Worm (Caenorhabditis elegans): ENCODE data around the gene ugt-24.

ugt-24 gene

DNA sequence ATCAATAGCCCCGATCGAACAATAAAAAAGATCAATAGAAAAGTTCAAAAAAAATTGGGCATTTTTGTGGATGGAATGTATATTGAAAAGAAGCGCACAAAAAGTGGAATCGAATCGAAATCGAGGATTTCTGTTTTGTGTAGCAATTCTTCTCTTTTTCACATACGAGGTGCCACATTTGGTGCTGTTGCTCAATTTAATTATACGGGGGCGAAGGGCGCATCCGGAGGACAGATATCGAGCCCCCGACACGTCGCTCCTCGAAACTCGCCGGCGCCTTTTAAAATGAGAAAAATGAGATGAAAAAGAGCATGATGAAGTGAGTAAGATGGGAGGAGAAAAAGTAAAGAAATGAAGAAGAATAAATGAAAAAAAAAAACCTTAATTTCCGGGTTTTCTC lies 33.1 kb downstream of the ugt-24 start:
- TF ChIP-seq T23F11.4 (GFP tag; optimal IDR thresholded peaks at IDR 0.05) (no peak), lin-11 (tag; optimal IDR thresholded peaks at IDR 0.05) (no peak), unc-42 (tag; optimal IDR thresholded peaks at IDR 0.05) (peak; percentile 88), madf-2 (tag; optimal IDR thresholded peaks at IDR 0.05) (no peak)

DNA sequence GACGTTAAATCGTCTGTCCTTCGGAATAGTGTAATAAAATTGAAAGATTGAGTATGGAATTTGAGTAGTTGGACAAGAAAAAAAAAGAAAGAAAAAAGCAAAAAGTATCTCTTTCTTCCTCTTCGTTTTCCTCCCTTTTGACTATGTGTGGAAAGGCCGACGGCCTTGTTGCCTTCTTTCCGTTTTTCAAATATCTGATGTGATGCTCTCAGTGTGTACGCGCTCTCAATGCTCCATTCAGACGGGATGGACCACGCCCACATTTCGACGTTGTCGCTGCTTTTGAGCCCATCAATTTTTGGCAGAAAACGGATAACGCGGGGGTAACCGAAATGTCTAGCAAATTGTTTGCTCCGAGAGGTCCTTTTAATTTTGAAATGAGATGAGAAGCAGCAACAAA lies 37.6 kb downstream of the ugt-24 start:
- TF ChIP-seq ceh-48 (tag; optimal IDR thresholded peaks at IDR 0.05) (no peak), pat-9 (tag; optimal IDR thresholded peaks at IDR 0.05) (no peak), hlh-15 (tag; optimal IDR thresholded peaks at IDR 0.05) (no peak), elt-4 (tag; optimal IDR thresholded peaks at IDR 0.05) (no peak), ttx-3 (tag; optimal IDR thresholded peaks at IDR 0.05) (no peak), unc-42 (tag; optimal IDR thresholded peaks at IDR 0.05) (peak; percentile 24)

- TF ChIP-seq dmd-4 (tag; optimal IDR thresholded peaks at IDR 0.05; ENCODE audit: borderline replicate concordance) (no peak), madf-2 (tag; optimal IDR thresholded peaks at IDR 0.05) (no peak), tbx-7 (tag; optimal IDR thresholded peaks at IDR 0.05) (no peak), hlh-30 (tag; optimal IDR thresholded peaks at IDR 0.05; ENCODE audit: insufficient read depth) (no peak), gmeb-2 (tag; optimal IDR thresholded peaks at IDR 0.05) (no peak), Y22D7AL.16 (tag; optimal IDR thresholded peaks at IDR 0.05) (no peak), lin-11 (tag; optimal IDR thresholded peaks at IDR 0.05) (no peak), pag-3 (tag; optimal IDR thresholded peaks at IDR 0.05; ENCODE audit: borderline replicate concordance) (no peak), ahr-1 (tag; optimal IDR thresholded peaks at IDR 0.05) (no peak), ets-4 (tag; optimal IDR thresholded peaks at IDR 0.05) (no peak), ceh-45 (GFP tag; IDR thresholded peaks at IDR 0.05) (no peak), sox-2 (GFP tag; IDR thresholded peaks at IDR 0.05) (no peak), lim-6 (tag; optimal IDR thresholded peaks at IDR 0.05) (no peak), K09A11.1 (tag; optimal IDR thresholded peaks at IDR 0.05; ENCODE audit: insufficient read depth) (no peak), pha-2 (tag; optimal IDR thresholded peaks at IDR 0.05) (no peak), ceh-30 (tag; optimal IDR thresholded peaks at IDR 0.05) (no peak)
Observed at ce11 chrIV:6165787-6166186, 44.7 kb downstream of the ugt-24 start.

DNA sequence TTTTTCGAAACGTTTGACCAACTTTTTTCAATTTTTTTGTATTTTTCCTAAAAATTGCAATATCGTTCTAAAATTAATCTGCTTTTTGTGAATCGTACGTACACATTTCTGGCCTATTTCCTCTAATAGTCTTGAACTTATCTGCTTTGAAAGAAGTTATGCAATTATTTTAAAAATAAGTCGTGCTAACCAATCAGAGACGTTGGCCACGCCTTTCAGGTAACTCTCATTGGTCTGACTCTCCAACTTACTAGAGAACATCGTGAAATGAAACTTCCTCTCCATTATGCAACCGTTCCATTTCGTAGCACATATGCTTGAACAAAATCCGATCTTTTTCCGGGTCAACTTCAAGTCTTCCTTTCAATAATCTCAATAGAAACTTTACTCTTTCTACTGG lies 50.9 kb downstream of the ugt-24 start:
- TF ChIP-seq pag-3 (tag; optimal IDR thresholded peaks at IDR 0.05; ENCODE audit: borderline replicate concordance): no peak
- no peak for TF ChIP-seq npax-4 (tag; optimal IDR thresholded peaks at IDR 0.05)
- peak; percentile 63 for TF ChIP-seq nfya-1 (tag; optimal IDR thresholded peaks at IDR 0.05)

DNA sequence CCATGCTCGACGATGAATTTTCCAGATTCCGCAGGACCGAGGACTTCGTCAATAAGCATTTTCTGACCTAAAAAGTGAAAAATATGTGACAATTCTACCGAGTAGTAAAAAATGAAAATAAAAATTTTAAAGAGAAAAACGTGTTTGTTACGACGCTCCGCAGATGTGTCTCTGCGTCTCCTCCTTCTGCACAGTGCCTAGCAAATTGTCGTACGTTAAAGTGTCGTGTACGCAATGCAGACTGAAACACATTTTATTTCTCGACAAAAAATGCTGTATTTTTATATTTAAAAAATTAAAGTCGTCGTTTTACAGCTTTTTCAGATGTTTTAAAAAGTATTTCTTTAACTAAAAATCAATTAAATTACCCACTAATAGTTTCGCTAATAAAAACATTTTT lies 53.7 kb downstream of the ugt-24 start, which contains the start of gene C11D2.4:
TSS of gene C11D2.4 (minus strand) at position 128 of the 400 bp plus-strand sequence.
- TF ChIP-seq ceh-34 (tag; optimal IDR thresholded peaks at IDR 0.05): no peak
- TF ChIP-seq fkh-10 (GFP tag; optimal IDR thresholded peaks at IDR 0.05): no peak
- TF ChIP-seq ceh-19 (GFP tag; optimal IDR thresholded peaks at IDR 0.05): no peak
- no peak for TF ChIP-seq ahr-1 (tag; optimal IDR thresholded peaks at IDR 0.05)
- TF ChIP-seq odd-2 (tag; optimal IDR thresholded peaks at IDR 0.05): no peak
- TF ChIP-seq ttx-3 (tag; optimal IDR thresholded peaks at IDR 0.05): no peak
- TF ChIP-seq F13H6.1 (tag; optimal IDR thresholded peaks at IDR 0.05): no peak
- TF ChIP-seq syd-9 (tag; optimal IDR thresholded peaks at IDR 0.05): no peak
- TF ChIP-seq pag-3 (tag; optimal IDR thresholded peaks at IDR 0.05; ENCODE audit: borderline replicate concordance): no peak

All from whole organism, late embryonic.